Worm (Caenorhabditis elegans) whole organism, late embryonic: ENCODE data around the gene T09E8.4.
A peak's percentile ranks its signal among the peaks of the same experiment; 100 is the strongest.

Source experiments
- C08G9.2 ChIP-seq: sonication (generic microtip); optimal IDR thresholded peaks from 2 replicates; lab custom pipeline; 2016; ENCODE audit warnings: mild to moderate bottlenecking, missing genetic modification characterization, moderate library complexity, missing compliant biosample characterization
- C38D4.7 ChIP-seq: fragments of 200-800 bp; sonication (Bioruptor generic); optimal IDR thresholded peaks from 2 replicates; lab custom pipeline; 2018; ENCODE audit warnings: mild to moderate bottlenecking, missing genetic modification characterization, moderate library complexity, missing compliant biosample characterization
- F13H6.1 ChIP-seq: sonication (generic microtip); optimal IDR thresholded peaks from 2 replicates; lab custom pipeline; 2016; ENCODE audit warnings: missing genetic modification characterization, missing compliant biosample characterization
- K02D7.2 ChIP-seq: sonication (generic microtip); optimal IDR thresholded peaks from 2 replicates; lab custom pipeline; 2017; ENCODE audit warnings: mild to moderate bottlenecking, missing genetic modification characterization, missing compliant biosample characterization
- K09A11.1 ChIP-seq: sonication (generic microtip); optimal IDR thresholded peaks from 2 replicates; lab custom pipeline; 2017; ENCODE audit warnings: antibody characterized with exemption, mild to moderate bottlenecking, missing genetic modification characterization, missing compliant biosample characterization; ENCODE audit not compliant: insufficient read depth
- T23F11.4 ChIP-seq: fragments of 200-800 bp; sonication (Bioruptor generic); optimal IDR thresholded peaks from 2 replicates; lab custom pipeline; 2018; ENCODE audit warnings: mild to moderate bottlenecking, missing genetic modification characterization, missing compliant biosample characterization
- Y22D7AL.16 ChIP-seq: sonication (generic microtip); optimal IDR thresholded peaks from 2 replicates; lab custom pipeline; 2016; ENCODE audit warnings: missing genetic modification characterization, missing compliant biosample characterization
- ahr-1 ChIP-seq: sonication (generic microtip); optimal IDR thresholded peaks from 2 replicates; lab custom pipeline; 2016; ENCODE audit warnings: missing genetic modification characterization, missing compliant biosample characterization
- ama-1 ChIP-seq: fragments of 150-350 bp; optimal IDR thresholded peaks from 2 replicates; lab custom pipeline; 2014
- ceh-19 ChIP-seq: fragments of 200-800 bp; sonication (Bioruptor generic); optimal IDR thresholded peaks from 2 replicates; lab custom pipeline; 2018; ENCODE audit warnings: mild to moderate bottlenecking, missing genetic modification characterization, missing compliant biosample characterization
- ceh-30 ChIP-seq: fragments of 150-350 bp; optimal IDR thresholded peaks from 2 replicates; lab custom pipeline; 2014; ENCODE audit warnings: missing biosample characterization, missing genetic modification characterization
- ceh-34 ChIP-seq: sonication (generic microtip); optimal IDR thresholded peaks from 2 replicates; lab custom pipeline; 2016; ENCODE audit warnings: mild to moderate bottlenecking, missing genetic modification characterization, missing compliant biosample characterization
- ceh-48 ChIP-seq: sonication (generic microtip); optimal IDR thresholded peaks from 2 replicates; lab custom pipeline; 2016; ENCODE audit warnings: missing genetic modification characterization, inconsistent platforms, missing compliant biosample characterization
- ceh-6 ChIP-seq: fragments of 200-800 bp; sonication (Bioruptor generic); optimal IDR thresholded peaks from 2 replicates; lab custom pipeline; 2018; ENCODE audit warnings: mild to moderate bottlenecking, missing genetic modification characterization, missing compliant biosample characterization
- ceh-9 ChIP-seq: sonication (generic microtip); optimal IDR thresholded peaks from 2 replicates; lab custom pipeline; 2016; ENCODE audit warnings: mild to moderate bottlenecking, missing genetic modification characterization, inconsistent platforms, missing compliant biosample characterization
- elt-2 ChIP-seq: sonication (generic microtip); optimal IDR thresholded peaks from 2 replicates; lab custom pipeline; 2016; ENCODE audit warnings: missing genetic modification reagents, missing genetic modification characterization, missing compliant biosample characterization
- elt-4 ChIP-seq: sonication (generic microtip); optimal IDR thresholded peaks from 2 replicates; lab custom pipeline; 2016; ENCODE audit warnings: missing genetic modification characterization, missing compliant biosample characterization
- ets-4 ChIP-seq: sonication (generic microtip); optimal IDR thresholded peaks from 2 replicates; lab custom pipeline; 2016; ENCODE audit warnings: missing genetic modification characterization, missing compliant biosample characterization
- eyg-1 ChIP-seq: sonication (generic microtip); optimal IDR thresholded peaks from 2 replicates; lab custom pipeline; 2016; ENCODE audit warnings: missing genotype, missing genetic modification characterization, missing compliant biosample characterization
- fax-1 ChIP-seq: sonication (generic microtip); optimal IDR thresholded peaks from 2 replicates; lab custom pipeline; 2016; ENCODE audit warnings: missing genotype, missing genetic modification characterization, missing compliant biosample characterization
- gmeb-2 ChIP-seq: sonication (generic microtip); optimal IDR thresholded peaks from 2 replicates; lab custom pipeline; 2016; ENCODE audit warnings: missing genetic modification characterization, inconsistent platforms, missing compliant biosample characterization
- hlh-30 ChIP-seq: sonication (generic microtip); optimal IDR thresholded peaks from 2 replicates; lab custom pipeline; 2017; ENCODE audit warnings: antibody characterized with exemption, missing genetic modification characterization, missing compliant biosample characterization; ENCODE audit not compliant: insufficient read depth
- lim-6 ChIP-seq: sonication (generic microtip); optimal IDR thresholded peaks from 2 replicates; lab custom pipeline; 2016; ENCODE audit warnings: missing genetic modification characterization, missing compliant biosample characterization
- lin-11 ChIP-seq: fragments of 200-800 bp; sonication (Bioruptor generic); optimal IDR thresholded peaks from 2 replicates; lab custom pipeline; 2018; ENCODE audit warnings: mild to moderate bottlenecking, missing genetic modification characterization, missing compliant biosample characterization
- madf-2 ChIP-seq: sonication (generic microtip); optimal IDR thresholded peaks from 2 replicates; lab custom pipeline; 2017; ENCODE audit warnings: missing genetic modification characterization, missing compliant biosample characterization
- mec-3 ChIP-seq: sonication (generic microtip); optimal IDR thresholded peaks from 2 replicates; lab custom pipeline; 2016; ENCODE audit warnings: borderline replicate concordance, missing genetic modification characterization, missing compliant biosample characterization
- nfya-1 ChIP-seq: sonication (generic microtip); optimal IDR thresholded peaks from 2 replicates; lab custom pipeline; 2017; ENCODE audit warnings: missing genetic modification characterization, mild to moderate bottlenecking, missing compliant biosample characterization, antibody characterized with exemption, moderate library complexity
- nhr-11 ChIP-seq: fragments of 150-350 bp; optimal IDR thresholded peaks from 2 replicates; lab custom pipeline; 2014; ENCODE audit warnings: missing biosample characterization, missing genetic modification characterization
- odd-2 ChIP-seq: sonication (generic microtip); optimal IDR thresholded peaks from 2 replicates; lab custom pipeline; 2017; ENCODE audit warnings: antibody characterized with exemption, mild to moderate bottlenecking, missing genetic modification characterization, missing compliant biosample characterization
- pag-3 ChIP-seq: sonication (generic microtip); optimal IDR thresholded peaks from 2 replicates; lab custom pipeline; 2016; ENCODE audit warnings: missing compliant biosample characterization, missing genetic modification characterization, borderline replicate concordance
- pha-2 ChIP-seq: sonication (generic microtip); optimal IDR thresholded peaks from 2 replicates; lab custom pipeline; 2017; ENCODE audit warnings: mild to moderate bottlenecking, missing genetic modification characterization, missing compliant biosample characterization
- pha-4 ChIP-seq: fragments of 150-350 bp; optimal IDR thresholded peaks from 2 replicates; lab custom pipeline; 2018; ENCODE audit warnings: missing biosample characterization, missing genetic modification reagents, missing genetic modification characterization
- pqm-1 ChIP-seq: sonication (generic microtip); optimal IDR thresholded peaks from 2 replicates; lab custom pipeline; 2016; ENCODE audit warnings: missing genetic modification characterization, missing compliant biosample characterization
- rnt-1 ChIP-seq: sonication (generic microtip); optimal IDR thresholded peaks from 2 replicates; lab custom pipeline; 2016; ENCODE audit warnings: missing genetic modification characterization, missing compliant biosample characterization
- sox-2 ChIP-seq: fragments of 200-800 bp; sonication (Bioruptor generic); IDR thresholded peaks from 2 replicates; pipeline ENCODE4 v1.3.6; 2022; ENCODE audit warnings: missing genetic modification reagents, missing genetic modification characterization, missing compliant biosample characterization
- tbx-2 ChIP-seq: sonication (generic microtip); optimal IDR thresholded peaks from 2 replicates; lab custom pipeline; 2016; ENCODE audit warnings: missing genetic modification characterization, missing compliant biosample characterization
- unc-3 ChIP-seq, 2 experiments: fragments of 200-800 bp in 1 of 2; sonication (Bioruptor generic) in 1 of 2; sonication (generic microtip) in 1 of 2; conservative IDR thresholded peaks in 1 of 2; optimal IDR thresholded peaks in 1 of 2; 2 replicates each; pipeline versions ENCODE4 v1.3.6 to Lab custom; 2016 to 2022; ENCODE audit warnings: missing compliant biosample characterization in 2 of 2, missing genetic modification characterization in 2 of 2, missing genetic modification reagents in 1 of 2
- unc-42 ChIP-seq: sonication (generic microtip); optimal IDR thresholded peaks from 2 replicates; lab custom pipeline; 2016; ENCODE audit warnings: missing genotype, missing genetic modification characterization, missing compliant biosample characterization
- unc-55 ChIP-seq: sonication (generic microtip); optimal IDR thresholded peaks from 2 replicates; lab custom pipeline; 2017; ENCODE audit warnings: missing biosample characterization, missing genetic modification reagents, missing genetic modification characterization
- zip-5 ChIP-seq: sonication (generic microtip); optimal IDR thresholded peaks from 2 replicates; lab custom pipeline; 2016; ENCODE audit warnings: missing genetic modification characterization, missing compliant biosample characterization
- ztf-16 ChIP-seq: sonication (generic microtip); optimal IDR thresholded peaks from 2 replicates; lab custom pipeline; 2017; ENCODE audit warnings: missing genetic modification characterization, missing compliant biosample characterization

The T09E8.4 gene

DNA sequence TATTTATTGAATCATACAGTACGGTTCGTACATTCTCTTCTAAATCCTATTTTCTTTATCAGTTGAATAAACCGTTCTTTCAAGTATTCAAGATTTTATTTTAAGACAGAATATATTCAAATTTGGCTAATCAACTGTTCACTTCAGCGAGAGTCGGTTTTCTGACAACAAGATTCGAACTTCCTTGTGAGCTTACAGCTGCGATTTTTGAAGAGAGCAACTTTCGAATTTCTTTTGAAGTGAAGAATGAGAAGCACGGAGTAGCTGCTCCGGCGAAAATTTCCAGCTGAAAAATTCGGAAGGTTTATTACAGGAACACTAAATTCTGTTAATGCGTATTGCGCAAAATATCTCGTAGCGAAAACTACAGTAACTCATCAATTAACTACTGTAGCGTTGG, 2.6 kb downstream of the T09E8.4 start:
- TF ChIP-seq ceh-30 (tag; lab: Kevin White, UChicago) = no peak
- TF ChIP-seq ceh-9 (tag; lab: Kevin White, UChicago) = no peak
- no peak for TF ChIP-seq elt-4 (tag; lab: Kevin White, UChicago)
- TF ChIP-seq pag-3 = no peak
- TF ChIP-seq rnt-1 = no peak
- TF ChIP-seq ceh-19 (GFP tag; lab: Kevin White, UChicago) = no peak
- no peak for TF ChIP-seq unc-3 (GFP tag; conservative IDR thresholded peaks at IDR 0.05; lab: Robert Waterston, UW)
- no peak for TF ChIP-seq unc-3 (tag; optimal IDR thresholded peaks at IDR 0.05; lab: Kevin White, UChicago)
- no peak for TF ChIP-seq lim-6 (tag; lab: Kevin White, UChicago)
- TF ChIP-seq tbx-2 (tag; lab: Kevin White, UChicago) = no peak
- TF ChIP-seq Y22D7AL.16 (tag; lab: Kevin White, UChicago) = no peak
- TF ChIP-seq unc-42 (tag; lab: Kevin White, UChicago) = no peak
- no peak for TF ChIP-seq unc-55 (GFP tag; lab: Kevin White, UChicago)
- TF ChIP-seq ahr-1 (tag; lab: Kevin White, UChicago) = no peak
- TF ChIP-seq K09A11.1 (tag; lab: Kevin White, UChicago) = no peak
- TF ChIP-seq F13H6.1 = no peak
- TF ChIP-seq T23F11.4 = no peak
- no peak for TF ChIP-seq odd-2 (tag; lab: Kevin White, UChicago)
- no peak for TF ChIP-seq eyg-1 (tag; lab: Kevin White, UChicago)
- TF ChIP-seq pha-2 (tag; lab: Kevin White, UChicago) = no peak
- TF ChIP-seq madf-2 (tag; lab: Kevin White, UChicago) = no peak

DNA sequence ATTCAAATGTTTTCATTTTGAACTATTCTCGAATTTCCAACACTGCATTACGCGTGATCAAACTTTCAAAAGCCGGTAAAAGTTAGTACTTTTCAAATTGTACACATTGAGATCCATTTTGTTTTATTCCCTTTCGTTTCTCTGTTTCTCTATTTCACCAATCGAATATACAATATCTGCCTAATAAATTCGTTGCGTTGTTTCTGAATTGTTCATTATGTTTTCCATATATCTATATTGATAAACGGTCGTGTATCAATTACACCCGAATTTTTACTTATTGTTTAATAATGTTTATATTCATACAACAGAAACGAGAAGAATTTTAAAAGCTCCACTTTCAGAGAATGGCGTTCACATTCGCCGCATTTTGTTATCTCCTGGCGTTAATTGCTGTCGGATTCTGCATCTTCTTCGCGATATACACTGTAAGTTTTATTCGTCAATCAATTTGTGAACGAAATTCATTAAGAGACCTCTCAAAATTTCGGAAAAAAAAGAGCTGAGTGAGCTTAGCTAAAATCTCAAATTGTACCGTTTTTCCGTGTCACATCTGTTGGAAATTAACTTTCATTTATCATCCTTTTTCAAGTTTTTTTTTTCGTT, 3.9 kb downstream of the T09E8.4 start, which contains the start of gene cni-1:
cni-1 (plus strand) TSS at position 345 of the 606 bp plus-strand sequence.
- TF ChIP-seq pha-2 (tag; lab: Kevin White, UChicago) (no peak), F13H6.1 (no peak), pqm-1 (tag; lab: Kevin White, UChicago) (no peak), C38D4.7 (GFP tag; lab: Kevin White, UChicago) (no peak), lin-11 (tag; lab: Kevin White, UChicago) (no peak), ceh-6 (GFP tag; lab: Kevin White, UChicago) (no peak), lim-6 (tag; lab: Kevin White, UChicago) (no peak), ceh-34 (tag; lab: Kevin White, UChicago) (no peak), ceh-48 (tag; lab: Kevin White, UChicago) (no peak), ama-1 (lab: Kevin White, UChicago) (no peak), ztf-16 (tag; lab: Kevin White, UChicago) (no peak), K02D7.2 (tag; lab: Kevin White, UChicago) (no peak), pha-4 (tag; lab: Kevin White, UChicago) (no peak), unc-55 (GFP tag; lab: Kevin White, UChicago) (no peak)

DNA sequence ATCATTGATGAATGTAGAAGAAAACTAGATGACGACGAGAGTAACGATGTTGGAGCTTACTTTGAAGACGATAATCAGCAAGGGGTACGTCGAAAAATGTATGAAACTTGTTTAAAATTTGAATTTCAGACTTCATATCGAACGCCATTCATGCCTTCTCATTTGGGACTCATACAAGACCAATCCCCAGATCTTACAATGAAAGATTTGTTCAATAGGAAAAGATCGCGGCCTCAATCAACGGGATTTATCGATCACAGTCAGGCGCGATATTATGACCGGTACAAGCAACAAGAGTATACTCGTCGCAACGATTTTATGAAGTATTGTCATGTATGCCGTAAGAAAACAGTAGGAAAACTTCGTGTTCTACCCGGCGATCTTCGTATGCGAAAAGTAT, 7.2 kb downstream of the T09E8.4 start:
- TF ChIP-seq gmeb-2 (tag; lab: Kevin White, UChicago) (no peak), zip-5 (tag; lab: Kevin White, UChicago) (no peak), lim-6 (tag; lab: Kevin White, UChicago) (no peak), K02D7.2 (tag; lab: Kevin White, UChicago) (no peak)

DNA sequence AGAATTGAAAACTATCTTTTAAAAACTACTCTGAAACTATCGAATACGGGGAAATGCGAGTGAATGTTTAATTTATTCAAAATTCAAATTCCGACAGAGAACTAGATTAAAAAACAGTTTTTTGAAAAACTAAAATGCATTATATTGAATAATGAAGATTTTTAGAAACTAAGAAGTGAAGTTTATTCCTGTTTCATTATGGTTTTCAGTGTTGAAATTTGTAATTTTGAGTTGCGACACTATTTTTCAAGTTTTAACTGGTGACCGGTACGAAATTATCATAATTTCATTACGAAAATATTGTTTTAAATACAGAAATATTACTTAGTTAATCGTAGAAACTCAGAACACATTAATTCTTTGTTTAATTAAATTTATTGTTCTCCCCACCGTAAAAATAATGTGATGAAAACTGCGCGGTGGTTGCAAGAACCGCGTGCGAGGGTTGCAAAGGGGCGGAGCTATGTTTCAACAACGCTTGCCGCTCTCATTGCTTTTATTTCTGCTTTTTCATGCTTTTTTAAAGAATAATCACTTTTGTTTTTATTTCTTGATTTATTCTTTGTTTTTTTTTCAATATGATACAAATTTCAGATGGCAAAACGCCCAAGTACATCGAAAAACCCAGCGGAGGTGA, 7.8 kb downstream of the T09E8.4 start, which contains the start of gene him-17:
him-17 (plus strand) TSS at position 595 of the 637 bp plus-strand sequence.
- TF ChIP-seq sox-2 (GFP tag; lab: Robert Waterston, UW) (peak; percentile 43; the same call in 1 of the 2 replicates), gmeb-2 (tag; lab: Kevin White, UChicago) (peak; percentile 27), mec-3 (tag; lab: Kevin White, UChicago) (no peak), lin-11 (tag; lab: Kevin White, UChicago) (peak; percentile 42), nhr-11 (tag; lab: Kevin White, UChicago) (no peak), ceh-30 (tag; lab: Kevin White, UChicago) (no peak), pha-2 (tag; lab: Kevin White, UChicago) (peak; percentile 70), nfya-1 (tag; lab: Kevin White, UChicago) (peak; percentile 57), unc-3 (GFP tag; conservative IDR thresholded peaks at IDR 0.05; lab: Robert Waterston, UW) (0 out of 2 replicates have a peak, but pooled peaks have one; percentile 10), unc-3 (tag; optimal IDR thresholded peaks at IDR 0.05; lab: Kevin White, UChicago) (no peak), pag-3 (no peak), elt-2 (tag; lab: Kevin White, UChicago) (peak; percentile 65), odd-2 (tag; lab: Kevin White, UChicago) (peak; percentile 47), elt-4 (tag; lab: Kevin White, UChicago) (no peak), C08G9.2 (tag; lab: Kevin White, UChicago) (peak; percentile 51), unc-55 (GFP tag; lab: Kevin White, UChicago) (no peak), rnt-1 (no peak), ets-4 (tag; lab: Kevin White, UChicago) (no peak), ceh-19 (GFP tag; lab: Kevin White, UChicago) (peak; percentile 49), hlh-30 (no peak), ztf-16 (tag; lab: Kevin White, UChicago) (no peak), ceh-48 (tag; lab: Kevin White, UChicago) (no peak), fax-1 (tag; lab: Kevin White, UChicago) (peak; percentile 15)
